Fruit fly (Drosophila melanogaster) whole organism, embryonic: Measurements from ENCODE around the gene Jhbp7.

Experiments
- Adf1 ChIP-seq: fragments of 200-800 bp; sonication (Bioruptor generic); IDR thresholded peaks from 2 replicates; pipeline ENCODE4 v1.3.6; 2022; ENCODE audit warnings: missing biosample characterization, missing genetic modification characterization
- Aef1 ChIP-seq: fragments of 200-800 bp; sonication (Bioruptor generic); IDR thresholded peaks from 3 replicates; pipeline ENCODE4 v1.3.6; 2022; ENCODE audit warnings: missing biosample characterization, missing genetic modification characterization
- Atf3 ChIP-seq: fragments of 200-800 bp; sonication (Bioruptor generic); optimal IDR thresholded peaks from 3 replicates; lab custom pipeline; 2016; ENCODE audit warnings: missing biosample characterization, missing genetic modification characterization
- CG10543 ChIP-seq: fragments of 200-800 bp; sonication (Bioruptor generic); optimal IDR thresholded peaks from 3 replicates; lab custom pipeline; 2017; ENCODE audit warnings: missing biosample characterization, mild to moderate bottlenecking, missing genetic modification characterization, moderate library complexity
- CG12659 ChIP-seq: fragments of 200-800 bp; sonication (Bioruptor generic); optimal IDR thresholded peaks from 3 replicates; lab custom pipeline; 2017; ENCODE audit warnings: mild to moderate bottlenecking, missing biosample characterization, missing genetic modification reagents, missing genetic modification characterization
- CG13296 ChIP-seq: fragments of 200-800 bp; sonication (Bioruptor generic); optimal IDR thresholded peaks from 3 replicates; lab custom pipeline; 2018; ENCODE audit warnings: missing biosample characterization, mild to moderate bottlenecking, missing genetic modification characterization
- CG14050 ChIP-seq: fragments of 200-800 bp; sonication (Bioruptor generic); IDR thresholded peaks from 3 replicates; pipeline ENCODE4 v1.3.6; 2022; ENCODE audit warnings: missing biosample characterization, missing genetic modification characterization
- CG14710 ChIP-seq: fragments of 200-800 bp; sonication (Bioruptor generic); optimal IDR thresholded peaks from 3 replicates; lab custom pipeline; 2019; ENCODE audit warnings: missing biosample characterization, mild to moderate bottlenecking, missing genetic modification characterization, moderate library complexity
- CG15514 ChIP-seq: fragments of 200-800 bp; sonication (Bioruptor generic); optimal IDR thresholded peaks from 3 replicates; lab custom pipeline; 2017; ENCODE audit warnings: missing biosample characterization, missing genetic modification characterization, mild to moderate bottlenecking, moderate library complexity, missing genetic modification reagents
- CG1603 ChIP-seq: fragments of 200-800 bp; sonication (Bioruptor generic); optimal IDR thresholded peaks from 2 replicates; lab custom pipeline; 2019; ENCODE audit warnings: missing biosample characterization, mild to moderate bottlenecking, missing genetic modification characterization, moderate library complexity
- CG16863 ChIP-seq: fragments of 200-800 bp; sonication (Bioruptor generic); optimal IDR thresholded peaks from 3 replicates; lab custom pipeline; 2016; ENCODE audit warnings: missing biosample characterization, missing genetic modification characterization
- CG2199 ChIP-seq: fragments of 200-800 bp; sonication (Bioruptor generic); IDR thresholded peaks from 3 replicates; pipeline ENCODE4 v1.3.6; 2022; ENCODE audit warnings: missing biosample characterization, missing genetic modification characterization
- CG2712 ChIP-seq: fragments of 200-800 bp; optimal IDR thresholded peaks from 3 replicates; lab custom pipeline; 2019; ENCODE audit warnings: missing biosample characterization, mild to moderate bottlenecking, missing genetic modification characterization, moderate library complexity
- CG33557 ChIP-seq: fragments of 200-800 bp; sonication (Bioruptor generic); optimal IDR thresholded peaks from 2 replicates; lab custom pipeline; 2019; ENCODE audit warnings: missing biosample characterization, mild to moderate bottlenecking, missing genetic modification characterization, moderate library complexity
- CG3407 ChIP-seq: fragments of 200-800 bp; sonication (Bioruptor generic); optimal IDR thresholded peaks from 2 replicates; lab custom pipeline; 2018; ENCODE audit warnings: missing biosample characterization, mild to moderate bottlenecking, missing genetic modification characterization
- CG34376 ChIP-seq: fragments of 200-800 bp; sonication (Bioruptor generic); optimal IDR thresholded peaks from 2 replicates; lab custom pipeline; 2018; ENCODE audit warnings: missing biosample characterization, mild to moderate bottlenecking, missing genetic modification characterization
- CG3995 ChIP-seq: fragments of 200-800 bp; sonication (Bioruptor generic); optimal IDR thresholded peaks from 3 replicates; lab custom pipeline; 2016; ENCODE audit warnings: missing biosample characterization, missing genetic modification characterization
- CG4617 ChIP-seq: fragments of 200-800 bp; sonication (Bioruptor generic); optimal IDR thresholded peaks from 3 replicates; lab custom pipeline; 2016; ENCODE audit warnings: missing biosample characterization, missing genetic modification characterization, borderline replicate concordance
- CG7987 ChIP-seq: fragments of 200-800 bp; sonication (Bioruptor generic); optimal IDR thresholded peaks from 2 replicates; lab custom pipeline; 2018; ENCODE audit warnings: missing biosample characterization, mild to moderate bottlenecking, missing genetic modification characterization, moderate library complexity
- CG8924 ChIP-seq: fragments of 200-800 bp; optimal IDR thresholded peaks from 3 replicates; lab custom pipeline; 2019; ENCODE audit warnings: missing biosample characterization, mild to moderate bottlenecking, missing genetic modification characterization, moderate library complexity
- Dad ChIP-seq: fragments of 200-800 bp; sonication (Bioruptor generic); optimal IDR thresholded peaks from 3 replicates; lab custom pipeline; 2016; ENCODE audit warnings: missing biosample characterization, missing genetic modification characterization
- Dp ChIP-seq: fragments of 200-800 bp; sonication (Bioruptor generic); optimal IDR thresholded peaks from 2 replicates; lab custom pipeline; 2018; ENCODE audit warnings: missing biosample characterization, mild to moderate bottlenecking, missing genetic modification characterization, moderate library complexity
- E2f2 ChIP-seq: fragments of 200-800 bp; sonication (Bioruptor generic); IDR thresholded peaks from 2 replicates; pipeline ENCODE4 v1.3.6; 2022; ENCODE audit warnings: missing biosample characterization, missing genetic modification characterization
- Hr39 ChIP-seq: fragments of >200 bp; optimal IDR thresholded peaks from 2 replicates; lab custom pipeline; 2017
- MBD-R2 ChIP-seq: fragments of 200-800 bp; sonication (Bioruptor generic); IDR thresholded peaks from 2 replicates; pipeline ENCODE4 v1.3.6; 2022; ENCODE audit warnings: missing biosample characterization, missing genetic modification characterization
- Med ChIP-seq: fragments of 200-800 bp; sonication (Bioruptor generic); peaks from one replicate; lab custom pipeline; 2016; ENCODE audit warnings: missing biosample characterization, missing genetic modification characterization, mild to moderate bottlenecking, inconsistent platforms, moderate library complexity
- NFAT ChIP-seq: fragments of 200-800 bp; sonication (Bioruptor generic); IDR thresholded peaks from 2 replicates; pipeline ENCODE4 v1.3.6; 2022; ENCODE audit warnings: missing biosample characterization, missing genetic modification characterization
- Oaz ChIP-seq: fragments of 200-800 bp; sonication (Bioruptor generic); IDR thresholded peaks from 2 replicates; pipeline ENCODE4 v1.3.6; 2022; ENCODE audit warnings: missing biosample characterization, missing genetic modification characterization
- Optix ChIP-seq: fragments of 200-800 bp; sonication (Bioruptor generic); IDR thresholded peaks from 3 replicates; pipeline ENCODE4 v1.3.6; 2022; ENCODE audit warnings: missing biosample characterization, missing genetic modification characterization
- PHDP ChIP-seq: fragments of 200-800 bp; sonication (Bioruptor generic); optimal IDR thresholded peaks from 3 replicates; lab custom pipeline; 2018; ENCODE audit warnings: missing biosample characterization, mild to moderate bottlenecking, missing genetic modification characterization, moderate library complexity
- Six4 ChIP-seq: fragments of 200-800 bp; sonication (Bioruptor generic); optimal IDR thresholded peaks from 2 replicates; lab custom pipeline; 2016; ENCODE audit warnings: missing biosample characterization, missing genetic modification characterization
- Sry-δ ChIP-seq: fragments of 200-800 bp; sonication (Bioruptor generic); optimal IDR thresholded peaks from 2 replicates; lab custom pipeline; 2016; ENCODE audit warnings: missing biosample characterization, missing genetic modification characterization
- Ssrp ChIP-seq: fragments of 200-800 bp; sonication (Bioruptor generic); optimal IDR thresholded peaks from 2 replicates; lab custom pipeline; 2018; ENCODE audit warnings: missing biosample characterization, mild to moderate bottlenecking, missing genetic modification characterization, moderate library complexity
- Usf ChIP-seq: fragments of 200-800 bp; sonication (Bioruptor generic); optimal IDR thresholded peaks from 2 replicates; lab custom pipeline; 2017; ENCODE audit warnings: missing genotype, missing biosample characterization, missing genetic modification characterization
- bsh ChIP-seq, 2 experiments: fragments of 200-800 bp; sonication (Bioruptor generic); optimal IDR thresholded peaks; 2 replicates each; lab custom pipeline; 2017 to 2018; ENCODE audit warnings: mild to moderate bottlenecking in 2 of 2, missing biosample characterization in 2 of 2, missing genetic modification characterization in 2 of 2, moderate library complexity in 1 of 2
- ewg ChIP-seq: fragments of 200-800 bp; sonication (Bioruptor generic); optimal IDR thresholded peaks from 3 replicates; lab custom pipeline; 2017; ENCODE audit warnings: mild to moderate bottlenecking, missing biosample characterization, missing genetic modification reagents, missing genetic modification characterization
- ham ChIP-seq: fragments of 200-800 bp; sonication (Bioruptor generic); IDR thresholded peaks from 2 replicates; pipeline ENCODE4 v1.3.6; 2022; ENCODE audit warnings: missing biosample characterization, missing genetic modification characterization
- insv ChIP-seq, 2 experiments: fragments of 200-800 bp; sonication (Bioruptor generic); optimal IDR thresholded peaks; 3 replicates each; lab custom pipeline; 2016 to 2018; ENCODE audit warnings: missing biosample characterization in 2 of 2, missing genetic modification characterization in 2 of 2
- nmo ChIP-seq: fragments of 200-800 bp; sonication (Bioruptor generic); optimal IDR thresholded peaks from 2 replicates; lab custom pipeline; 2018; ENCODE audit warnings: missing biosample characterization, mild to moderate bottlenecking, missing genetic modification characterization, moderate library complexity
- pnt ChIP-seq: fragments of 200-800 bp; sonication (Bioruptor generic); optimal IDR thresholded peaks from 3 replicates; lab custom pipeline; 2016; ENCODE audit warnings: missing biosample characterization, missing genetic modification characterization
- pum ChIP-seq: fragments of 200-800 bp; sonication (Bioruptor generic); optimal IDR thresholded peaks from 2 replicates; lab custom pipeline; 2016; ENCODE audit warnings: missing biosample characterization, missing genetic modification characterization
- salm ChIP-seq: fragments of 200-800 bp; sonication (Bioruptor generic); optimal IDR thresholded peaks from 2 replicates; lab custom pipeline; 2018; ENCODE audit warnings: missing biosample characterization, mild to moderate bottlenecking, missing genetic modification characterization
- sd ChIP-seq: fragments of 200-800 bp; sonication (Bioruptor generic); optimal IDR thresholded peaks from 3 replicates; lab custom pipeline; 2018; ENCODE audit warnings: missing biosample characterization, mild to moderate bottlenecking, missing genetic modification characterization, moderate library complexity
- seq ChIP-seq: fragments of 200-800 bp; sonication (Bioruptor generic); IDR thresholded peaks from 2 replicates; pipeline ENCODE4 v1.3.6; 2022; ENCODE audit warnings: missing biosample characterization, missing genetic modification characterization
- ssp ChIP-seq: fragments of 200-800 bp; sonication (Bioruptor generic); IDR thresholded peaks from 2 replicates; pipeline ENCODE4 v1.3.6; 2022; ENCODE audit warnings: missing biosample characterization, missing genetic modification characterization
- stc ChIP-seq: fragments of 200-800 bp; sonication (Bioruptor generic); IDR thresholded peaks from 2 replicates; pipeline ENCODE4 v1.3.6; 2022; ENCODE audit warnings: missing biosample characterization, missing genetic modification characterization
- stwl ChIP-seq: fragments of 200-800 bp; sonication (Bioruptor generic); optimal IDR thresholded peaks from 3 replicates; lab custom pipeline; 2018; ENCODE audit warnings: missing biosample characterization, mild to moderate bottlenecking, missing genetic modification characterization, moderate library complexity
- tap ChIP-seq: fragments of 200-800 bp; optimal IDR thresholded peaks from 3 replicates; lab custom pipeline; 2019; ENCODE audit warnings: missing biosample characterization, mild to moderate bottlenecking, missing genetic modification characterization, moderate library complexity
- trem ChIP-seq: fragments of 200-800 bp; optimal IDR thresholded peaks from 3 replicates; lab custom pipeline; 2019; ENCODE audit warnings: missing biosample characterization, mild to moderate bottlenecking, missing genetic modification characterization, moderate library complexity
- z ChIP-seq: fragments of 200-800 bp; sonication (Bioruptor generic); IDR thresholded peaks from 3 replicates; pipeline ENCODE4 v1.3.6; 2022; ENCODE audit warnings: missing biosample characterization, missing genetic modification characterization

Gene Jhbp7

dm6 chr3R:25245052-25245813, 7.8 kb downstream of the Jhbp7 start, which contains the start of gene bam (continued):
- TF ChIP-seq Atf3 (GFP tag; lab: Kevin White, UChicago) (no peak), CG1603 (peak; percentile 57), PHDP (peak; percentile 4), MBD-R2 (GFP tag; lab: Robert Waterston, UW) (no peak), Adf1 (no peak), NFAT (GFP tag; lab: Robert Waterston, UW) (no peak), salm (tag; lab: Kevin White, UChicago) (no peak), Usf (GFP tag; lab: Kevin White, UChicago) (no peak), seq (GFP tag; lab: Robert Waterston, UW) (no peak), CG33557 (GFP tag; lab: Kevin White, UChicago) (peak; percentile 15), CG8924 (tag; lab: Kevin White, UChicago) (peak; percentile 4), Sry-δ (GFP tag; lab: Kevin White, UChicago) (no peak), nmo (GFP tag; lab: Kevin White, UChicago) (peak; percentile 40), trem (tag; lab: Kevin White, UChicago) (peak; percentile 71), CG15514 (peak; percentile 89), ham (GFP tag; lab: Robert Waterston, UW) (no peak), Dad (no peak), Ssrp (tag; lab: Kevin White, UChicago) (peak; percentile 34), sd (peak; percentile 52), insv (GFP tag; optimal IDR thresholded peaks at IDR 0.05; lab: Kevin White, UChicago) (peak in 1 of 2 experiments; percentile 46), CG13296 (GFP tag; lab: Kevin White, UChicago) (no peak), Hr39 (no peak), CG4617 (no peak), CG3407 (GFP tag; lab: Kevin White, UChicago) (no peak), ssp (no peak), bsh (GFP tag; optimal IDR thresholded peaks at IDR 0.05; lab: Kevin White, UChicago) (no peak), CG14710 (tag; lab: Kevin White, UChicago) (peak; percentile 45), CG34376 (GFP tag; lab: Kevin White, UChicago) (no peak), CG14050 (no peak), CG3995 (GFP tag; lab: Kevin White, UChicago) (peak; percentile 38), tap (peak; percentile 14), CG2712 (no peak), z (GFP tag; lab: Robert Waterston, UW) (no peak), CG16863 (no peak), pum (GFP tag; lab: Kevin White, UChicago) (no peak), pnt (GFP tag; lab: Kevin White, UChicago) (no peak), CG7987 (GFP tag; lab: Kevin White, UChicago) (no peak), stwl (tag; lab: Kevin White, UChicago) (peak; percentile 83), Optix (no peak), ewg (no peak), Six4 (GFP tag; lab: Kevin White, UChicago) (no peak), Oaz (GFP tag; lab: Robert Waterston, UW) (no peak), CG12659 (GFP tag; lab: Kevin White, UChicago) (peak; percentile 37), CG2199 (GFP tag; lab: Robert Waterston, UW) (peak; percentile 59; the same call in 2 of the 3 replicates), CG10543 (GFP tag; lab: Kevin White, UChicago) (no peak), Med (GFP tag; lab: Kevin White, UChicago) (peak; percentile 56), E2f2 (GFP tag; lab: Robert Waterston, UW) (peak; percentile 97), Dp (peak; percentile 97), stc (GFP tag; lab: Robert Waterston, UW) (no peak), Aef1 (peak; percentile 14; the same call in 1 of the 3 replicates)
